Worm (Caenorhabditis elegans): ENCODE measurements around the gene nft-1.

The nft-1 gene

ce11 chrIII:11967049-11967448 is 43.4 kb downstream of the nft-1 start:
- TF ChIP-seq ceh-88 (GFP tag; IDR thresholded peaks at IDR 0.05) (peak; percentile 59; the same call in 1 of the 2 replicates), snpc-4 (tag; optimal IDR thresholded peaks at IDR 0.05) (peak; percentile 13), unc-98 (GFP tag; IDR thresholded peaks at IDR 0.05) (peak; percentile 43; the same call in 1 of the 2 replicates), mab-9 (GFP tag; IDR thresholded peaks at IDR 0.05) (peak; percentile 40; the same call in 1 of the 2 replicates), grh-1 (GFP tag; IDR thresholded peaks at IDR 0.05) (peak; percentile 61), nhr-19 (GFP tag; conservative IDR thresholded peaks at IDR 0.05) (peak; percentile 81)

- no peak for TF ChIP-seq lin-39 (tag; optimal IDR thresholded peaks at IDR 0.05)
- TF ChIP-seq lin-15B (tag; optimal IDR thresholded peaks at IDR 0.05), result no peak
- TF ChIP-seq nhr-76 (tag; optimal IDR thresholded peaks at IDR 0.05), result no peak
- no peak for TF ChIP-seq lin-35 (GFP tag; optimal IDR thresholded peaks at IDR 0.05)
- TF ChIP-seq lir-3 (tag; optimal IDR thresholded peaks at IDR 0.05; ENCODE audit: poor library complexity), result no peak
- TF ChIP-seq ztf-4 (tag; optimal IDR thresholded peaks at IDR 0.05), result no peak
- no peak for TF ChIP-seq pqm-1 (tag; optimal IDR thresholded peaks at IDR 0.05)
- TF ChIP-seq dpl-1 (GFP tag; optimal IDR thresholded peaks at IDR 0.05), result peak in 1 of 3 experiments; percentile 14
- no peak for TF ChIP-seq fkh-10 (GFP tag; optimal IDR thresholded peaks at IDR 0.05)
- no peak for TF ChIP-seq mef-2 (tag; optimal IDR thresholded peaks at IDR 0.05)
- peak in 1 of 2 experiments; percentile 20 for TF ChIP-seq efl-1 (optimal IDR thresholded peaks at IDR 0.05)
- peak in 1 of 2 experiments; percentile 25 for TF ChIP-seq efl-1 (GFP tag; optimal IDR thresholded peaks at IDR 0.05 in 1 of 2)
- no peak for TF ChIP-seq swsn-7 (tag; optimal IDR thresholded peaks at IDR 0.05)
Measured at ce11 chrIII:11971342-11971741, 47.7 kb downstream of the nft-1 start, which contains the start of gene Y56A3A.28. Gene Y56A3A.28, minus strand, starts transcription at chrIII:11971374.

- TF ChIP-seq efl-3 (GFP tag; optimal IDR thresholded peaks at IDR 0.05), result no peak
- no peak for TF ChIP-seq nhr-11 (tag; optimal IDR thresholded peaks at IDR 0.05)
- no peak for TF ChIP-seq nhr-77 (tag; optimal IDR thresholded peaks at IDR 0.05)
- no peak for TF ChIP-seq tbx-2 (tag; optimal IDR thresholded peaks at IDR 0.05)
- no peak for TF ChIP-seq zag-1 (tag; optimal IDR thresholded peaks at IDR 0.05)
- no peak for TF ChIP-seq xbp-1 (tag; optimal IDR thresholded peaks at IDR 0.05)
- no peak for TF ChIP-seq lin-14 (GFP tag; optimal IDR thresholded peaks at IDR 0.05)
- TF ChIP-seq aly-2 (tag; optimal IDR thresholded peaks at IDR 0.05), result no peak
- no peak for TF ChIP-seq ztf-4 (tag; optimal IDR thresholded peaks at IDR 0.05)
- TF ChIP-seq dpl-1 (GFP tag; optimal IDR thresholded peaks at IDR 0.05), result no peak
- no peak for TF ChIP-seq unc-86 (tag; optimal IDR thresholded peaks at IDR 0.05)
- TF ChIP-seq sup-37 (GFP tag; optimal IDR thresholded peaks at IDR 0.05), result no peak
- TF ChIP-seq isw-1 (GFP tag; IDR thresholded peaks at IDR 0.05), result no peak
Measured at ce11 chrIII:11973996-11974395, 50.3 kb downstream of the nft-1 start, which contains the start of gene ung-1. Gene ung-1, minus strand, starts transcription at chrIII:11974096.

ce11 chrIII:11974414-11974813 is 50.7 kb downstream of the nft-1 start, which contains the start of gene Y56A3A.31:
Gene Y56A3A.31, plus strand, starts transcription at chrIII:11974477.
- TF ChIP-seq alr-1 (tag; optimal IDR thresholded peaks at IDR 0.05; ENCODE audit: borderline replicate concordance) (no peak), fkh-10 (GFP tag; optimal IDR thresholded peaks at IDR 0.05) (no peak), efl-1 (optimal IDR thresholded peaks at IDR 0.05) (peak; percentile 79 to 87), efl-1 (GFP tag; optimal IDR thresholded peaks at IDR 0.05 in 1 of 2) (peak; percentile 75 to 98), pqm-1 (tag; optimal IDR thresholded peaks at IDR 0.05) (no peak), pax-3 (tag; optimal IDR thresholded peaks at IDR 0.05) (no peak), nhr-85 (tag) (peak; percentile 46), mef-2 (tag; optimal IDR thresholded peaks at IDR 0.05) (no peak), nhr-76 (tag; optimal IDR thresholded peaks at IDR 0.05) (no peak), dpl-1 (GFP tag; optimal IDR thresholded peaks at IDR 0.05) (peak; percentile 39 to 80 (median 73)), ceh-63 (GFP tag; optimal IDR thresholded peaks at IDR 0.05) (no peak), isw-1 (GFP tag; IDR thresholded peaks at IDR 0.05) (no peak), unc-86 (tag; optimal IDR thresholded peaks at IDR 0.05) (no peak), tbx-2 (tag; optimal IDR thresholded peaks at IDR 0.05) (no peak), efl-3 (GFP tag; optimal IDR thresholded peaks at IDR 0.05) (no peak), unc-98 (GFP tag; IDR thresholded peaks at IDR 0.05) (no peak), nhr-237 (tag; optimal IDR thresholded peaks at IDR 0.05) (no peak), pag-3 (tag; optimal IDR thresholded peaks at IDR 0.05; ENCODE audit: borderline replicate concordance, insufficient read depth) (no peak), zag-1 (tag; optimal IDR thresholded peaks at IDR 0.05) (no peak), ama-1 (optimal IDR thresholded peaks at IDR 0.05) (no peak), lin-35 (GFP tag; optimal IDR thresholded peaks at IDR 0.05) (peak; percentile 25 to 81), hpl-2 (GFP tag; optimal IDR thresholded peaks at IDR 0.05) (no peak), mdl-1 (tag; optimal IDR thresholded peaks at IDR 0.05) (peak in 1 of 2 experiments; percentile 4)
